Worm (Caenorhabditis elegans) whole organism, midembryonic: Measurements from ENCODE around the gene srg-1.

ENCODE experiments used
- T22C8.4 ChIP-seq: fragments of 200-800 bp; sonication (Bioruptor generic); IDR thresholded peaks from 2 replicates; pipeline ENCODE4 v1.3.6; 2022; ENCODE audit warnings: missing genetic modification characterization, missing compliant biosample characterization
- cog-1 ChIP-seq: sonication (generic microtip); optimal IDR thresholded peaks from 2 replicates; lab custom pipeline; 2016; ENCODE audit warnings: missing genetic modification characterization, missing compliant biosample characterization
- flt-1 ChIP-seq: fragments of 200-800 bp; sonication (Bioruptor generic); IDR thresholded peaks from 2 replicates; pipeline ENCODE4 v1.3.6; 2022; ENCODE audit warnings: missing genetic modification characterization, missing compliant biosample characterization
- klf-2 ChIP-seq: fragments of 200-800 bp; sonication (Bioruptor generic); conservative IDR thresholded peaks from 2 replicates; pipeline ENCODE4 v1.3.6; 2022; ENCODE audit warnings: missing genetic modification reagents, missing genetic modification characterization, missing compliant biosample characterization
- med-1 ChIP-seq: sonication (generic microtip); optimal IDR thresholded peaks from 2 replicates; lab custom pipeline; 2017; ENCODE audit warnings: missing genetic modification characterization, mild to moderate bottlenecking, missing compliant biosample characterization, antibody characterized with exemption, missing genetic modification reagents; ENCODE audit not compliant: insufficient read depth
- ref-1 ChIP-seq: fragments of 200-800 bp; sonication (Bioruptor generic); conservative IDR thresholded peaks from 2 replicates; pipeline ENCODE4 v1.3.6; 2022; ENCODE audit warnings: missing genetic modification reagents, missing genetic modification characterization, missing compliant biosample characterization
- tab-1 ChIP-seq: fragments of 200-800 bp; sonication (Bioruptor generic); IDR thresholded peaks from 2 replicates; pipeline ENCODE4 v1.3.6; 2022; ENCODE audit warnings: missing genetic modification characterization, missing compliant biosample characterization
- ztf-23 ChIP-seq: fragments of 200-800 bp; sonication (Bioruptor generic); IDR thresholded peaks from 2 replicates; pipeline ENCODE4 v1.3.6; 2022; ENCODE audit warnings: missing genetic modification reagents, missing genetic modification characterization, missing compliant biosample characterization
- ztf-29 ChIP-seq: fragments of 200-800 bp; sonication (Bioruptor generic); IDR thresholded peaks from 2 replicates; pipeline ENCODE4 v1.3.6; 2022; ENCODE audit warnings: missing genetic modification reagents, missing genetic modification characterization, missing compliant biosample characterization

srg-1 gene

ce11 chrIII:6268061-6268460, 9.9 kb upstream of the srg-1 start, which contains the start of gene srg-7:
Gene srg-7 (minus strand): TSS chrIII:6268161.
- TF ChIP-seq T22C8.4: no peak
- TF ChIP-seq flt-1 (GFP tag; lab: Robert Waterston, UW): no peak
- no peak for TF ChIP-seq cog-1 (tag; lab: Kevin White, UChicago)
- TF ChIP-seq tab-1 (GFP tag; lab: Robert Waterston, UW): no peak
- TF ChIP-seq ztf-23 (GFP tag; lab: Robert Waterston, UW): no peak
- no peak for TF ChIP-seq klf-2 (GFP tag; lab: Robert Waterston, UW)
- no peak for TF ChIP-seq ref-1
- TF ChIP-seq ztf-29 (GFP tag; lab: Robert Waterston, UW): no peak
- no peak for TF ChIP-seq med-1 (GFP tag; lab: Kevin White, UChicago)

- no peak for TF ChIP-seq ztf-29 (GFP tag; lab: Robert Waterston, UW)
- no peak for TF ChIP-seq med-1 (GFP tag; lab: Kevin White, UChicago)
Measured at ce11 chrIII:6265911-6266310, 7.7 kb upstream of the srg-1 start, which contains the start of gene srg-6. Gene srg-6 (minus strand): TSS chrIII:6266011.

DNA sequence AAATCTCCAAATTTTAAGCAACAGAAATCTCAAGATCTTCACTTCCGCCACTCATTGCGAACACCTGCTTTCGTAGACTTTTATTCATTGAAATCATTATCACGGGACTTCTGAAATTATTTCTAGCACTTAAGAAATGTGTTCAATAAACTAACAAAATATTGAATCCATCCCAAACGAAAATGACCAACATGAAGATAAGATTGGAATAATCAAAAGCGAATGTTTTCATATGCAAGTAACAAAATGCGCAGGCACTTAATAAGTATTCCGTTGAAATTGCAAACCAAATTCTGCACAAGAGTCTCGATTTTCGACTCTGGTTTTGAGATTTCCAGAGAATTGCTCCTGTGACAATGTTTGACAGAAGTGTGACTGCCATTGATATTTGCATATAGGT, 6.3 kb upstream of the srg-1 start, which contains the start of gene srg-5:
srg-5 (minus strand) TSS at position 101 of the 400 bp plus-strand sequence.
- TF ChIP-seq klf-2 (GFP tag; lab: Robert Waterston, UW) (no peak), ref-1 (no peak), tab-1 (GFP tag; lab: Robert Waterston, UW) (no peak), med-1 (GFP tag; lab: Kevin White, UChicago) (no peak), ztf-23 (GFP tag; lab: Robert Waterston, UW) (no peak), cog-1 (tag; lab: Kevin White, UChicago) (no peak), flt-1 (GFP tag; lab: Robert Waterston, UW) (no peak), ztf-29 (GFP tag; lab: Robert Waterston, UW) (no peak), T22C8.4 (no peak)

ce11 chrIII:6261985-6262384, 3.8 kb upstream of the srg-1 start, which contains the start of gene srg-4:
Gene srg-4 (minus strand): TSS chrIII:6262085.
- TF ChIP-seq med-1 (GFP tag; lab: Kevin White, UChicago) (no peak), klf-2 (GFP tag; lab: Robert Waterston, UW) (no peak), cog-1 (tag; lab: Kevin White, UChicago) (no peak), ztf-23 (GFP tag; lab: Robert Waterston, UW) (no peak), ztf-29 (GFP tag; lab: Robert Waterston, UW) (no peak), flt-1 (GFP tag; lab: Robert Waterston, UW) (no peak), T22C8.4 (no peak), ref-1 (no peak), tab-1 (GFP tag; lab: Robert Waterston, UW) (no peak)

DNA sequence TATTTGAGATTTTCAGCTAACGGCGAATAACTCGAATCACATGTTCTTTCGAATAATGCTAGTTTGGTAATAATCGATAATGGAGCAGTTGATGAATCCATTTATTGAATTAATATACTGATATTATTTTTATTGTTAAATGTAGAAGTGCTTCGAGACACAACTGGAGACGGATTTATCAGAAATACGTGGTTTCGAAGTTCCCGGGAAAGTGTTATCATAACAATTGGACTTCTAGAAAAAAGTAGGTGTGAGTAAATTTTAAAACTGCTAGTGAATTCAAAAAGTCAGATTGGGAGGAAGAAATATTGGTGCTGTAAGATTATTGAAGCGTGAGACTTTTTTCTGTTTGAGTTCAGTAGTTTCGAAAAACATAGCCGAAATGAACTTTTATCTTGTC, 2.0 kb upstream of the srg-1 start, which contains the start of gene srg-2:
srg-2 (minus strand) TSS at position 101 of the 400 bp plus-strand sequence.
- TF ChIP-seq ref-1 (no peak), flt-1 (GFP tag; lab: Robert Waterston, UW) (no peak), ztf-23 (GFP tag; lab: Robert Waterston, UW) (no peak), klf-2 (GFP tag; lab: Robert Waterston, UW) (no peak), T22C8.4 (no peak), med-1 (GFP tag; lab: Kevin White, UChicago) (no peak), tab-1 (GFP tag; lab: Robert Waterston, UW) (no peak), cog-1 (tag; lab: Kevin White, UChicago) (no peak), ztf-29 (GFP tag; lab: Robert Waterston, UW) (no peak)

DNA sequence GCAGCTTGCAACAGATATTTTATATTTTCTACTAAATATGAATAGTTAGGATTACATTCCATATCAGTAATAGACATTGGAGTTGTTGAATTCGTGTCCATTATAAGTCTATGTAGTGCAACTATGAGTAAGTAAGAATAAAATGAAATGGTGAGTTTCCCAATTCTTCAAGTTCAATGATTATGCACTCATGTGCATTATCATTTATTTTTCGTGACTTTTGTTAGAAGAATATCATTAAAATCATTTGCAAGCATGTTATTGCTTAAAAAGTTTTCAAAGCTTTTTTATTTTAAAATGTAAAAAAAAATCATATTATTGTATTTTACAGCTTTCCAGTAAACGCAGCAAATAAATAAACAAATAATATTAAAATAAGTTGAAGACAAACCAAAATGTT, 1.5 kb downstream of the srg-1 start, which contains the start of gene srg-9:
srg-9 (minus strand) TSS at position 101 of the 400 bp plus-strand sequence.
- TF ChIP-seq tab-1 (GFP tag; lab: Robert Waterston, UW) (no peak), ztf-23 (GFP tag; lab: Robert Waterston, UW) (no peak), ztf-29 (GFP tag; lab: Robert Waterston, UW) (no peak), klf-2 (GFP tag; lab: Robert Waterston, UW) (no peak), med-1 (GFP tag; lab: Kevin White, UChicago) (no peak), flt-1 (GFP tag; lab: Robert Waterston, UW) (no peak), ref-1 (no peak), cog-1 (tag; lab: Kevin White, UChicago) (no peak), T22C8.4 (no peak)

- TF ChIP-seq tab-1 (GFP tag; lab: Robert Waterston, UW) (no peak), flt-1 (GFP tag; lab: Robert Waterston, UW) (no peak), klf-2 (GFP tag; lab: Robert Waterston, UW) (no peak), T22C8.4 (no peak), ztf-23 (GFP tag; lab: Robert Waterston, UW) (no peak), cog-1 (tag; lab: Kevin White, UChicago) (no peak), ztf-29 (GFP tag; lab: Robert Waterston, UW) (no peak), med-1 (GFP tag; lab: Kevin White, UChicago) (no peak), ref-1 (no peak)
Measured at ce11 chrIII:6254737-6255136, 3.4 kb downstream of the srg-1 start, which contains the start of gene srg-8. Gene srg-8 (minus strand): TSS chrIII:6254837.

- TF ChIP-seq klf-2 (GFP tag; lab: Robert Waterston, UW) (no peak), tab-1 (GFP tag; lab: Robert Waterston, UW) (no peak), med-1 (GFP tag; lab: Kevin White, UChicago) (no peak), flt-1 (GFP tag; lab: Robert Waterston, UW) (no peak), ref-1 (no peak), ztf-23 (GFP tag; lab: Robert Waterston, UW) (no peak), cog-1 (tag; lab: Kevin White, UChicago) (no peak), T22C8.4 (no peak), ztf-29 (GFP tag; lab: Robert Waterston, UW) (no peak)
Measured at ce11 chrIII:6251511-6251910, 6.7 kb downstream of the srg-1 start, which contains the start of gene amdh-1. Gene amdh-1 (plus strand): TSS chrIII:6251811.

DNA sequence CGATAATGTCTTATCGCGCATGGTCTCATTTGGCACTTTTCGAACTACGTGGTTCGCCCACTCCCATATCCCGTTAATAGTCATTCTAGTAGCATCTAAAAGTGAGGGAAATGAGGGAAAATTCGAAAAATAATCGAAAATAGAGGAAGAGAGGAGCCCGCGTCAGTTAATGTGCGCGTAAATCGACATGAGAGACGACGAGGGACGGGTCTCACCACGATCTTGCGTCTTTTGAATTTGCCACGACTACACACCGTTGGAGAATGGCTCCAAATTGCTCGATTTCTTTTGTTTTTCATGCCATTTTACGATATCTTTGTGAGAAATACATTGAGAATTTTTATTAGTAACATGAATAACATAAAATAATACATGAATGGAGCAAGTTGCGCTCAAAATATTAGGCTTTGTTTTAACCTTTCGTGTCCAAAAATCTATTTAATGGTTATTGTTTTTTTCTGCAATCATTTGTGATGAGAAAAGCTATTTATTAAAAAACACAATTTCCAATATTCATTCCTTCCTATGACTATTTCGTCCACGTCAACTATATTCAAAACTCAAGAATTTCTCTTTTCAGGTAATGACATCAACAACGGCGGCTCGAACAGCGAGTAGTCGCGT, 10.0 kb downstream of the srg-1 start, which contains the start of the genes gen-1 and stt-3:
gen-1 (minus strand) TSS at position 95 of the 624 bp plus-strand sequence.
stt-3 (plus strand) TSS at position 574 of the 624 bp plus-strand sequence.
- TF ChIP-seq klf-2 (GFP tag; lab: Robert Waterston, UW): no peak
- no peak for TF ChIP-seq ztf-29 (GFP tag; lab: Robert Waterston, UW)
- no peak for TF ChIP-seq ref-1
- no peak for TF ChIP-seq cog-1 (tag; lab: Kevin White, UChicago)
- TF ChIP-seq flt-1 (GFP tag; lab: Robert Waterston, UW): no peak
- TF ChIP-seq tab-1 (GFP tag; lab: Robert Waterston, UW): no peak
- no peak for TF ChIP-seq ztf-23 (GFP tag; lab: Robert Waterston, UW)
- TF ChIP-seq med-1 (GFP tag; lab: Kevin White, UChicago): no peak
- no peak for TF ChIP-seq T22C8.4
